Fruit fly (Drosophila melanogaster) whole organism, wandering third instar larva: ENCODE results near the gene Miga.

ENCODE experiments used
- Abd-B ChIP-seq: fragments of >200 bp; optimal IDR thresholded peaks from 2 replicates; lab custom pipeline; 2017; ENCODE audit warnings: missing biosample characterization, missing genetic modification characterization
- CG32264 ChIP-seq: fragments of 200-800 bp; sonication (Bioruptor generic); optimal IDR thresholded peaks from 2 replicates; lab custom pipeline; 2016; ENCODE audit warnings: missing biosample characterization, missing genetic modification characterization
- CG9705 ChIP-seq: fragments of 200-800 bp; sonication (Bioruptor generic); optimal IDR thresholded peaks from 2 replicates; lab custom pipeline; 2018; ENCODE audit warnings: missing biosample characterization, mild to moderate bottlenecking, missing genetic modification characterization
- CrebA ChIP-seq: fragments of 200-800 bp; sonication (Bioruptor generic); optimal IDR thresholded peaks from 2 replicates; lab custom pipeline; 2016; ENCODE audit warnings: missing biosample characterization, mild to moderate bottlenecking, missing genetic modification characterization, borderline replicate concordance
- Dif ChIP-seq: fragments of 200-275, 200-300 bp; sonication (Bioruptor generic); optimal IDR thresholded peaks from 2 replicates; lab custom pipeline; 2018; ENCODE audit warnings: missing biosample characterization, missing genetic modification characterization; ENCODE audit not compliant: partially characterized antibody
- GATAd ChIP-seq: sonication (Bioruptor generic); optimal IDR thresholded peaks from 2 replicates; lab custom pipeline; 2016; ENCODE audit warnings: missing biosample characterization, missing genetic modification characterization
- HLH106 ChIP-seq: fragments of 200-800 bp; optimal IDR thresholded peaks from 3 replicates; lab custom pipeline; 2019; ENCODE audit warnings: missing biosample characterization, mild to moderate bottlenecking, missing genetic modification characterization, moderate library complexity
- Hnf4 ChIP-seq: fragments of 200-800 bp; sonication (Bioruptor generic); optimal IDR thresholded peaks from 2 replicates; lab custom pipeline; 2016; ENCODE audit warnings: missing biosample characterization, mild to moderate bottlenecking, missing genetic modification characterization
- Hr78 ChIP-seq: fragments of >200 bp; optimal IDR thresholded peaks from 2 replicates; lab custom pipeline; 2017; ENCODE audit warnings: missing biosample characterization, missing genetic modification characterization
- Hr83 ChIP-seq: fragments of 200-300 bp; sonication (Bioruptor generic); optimal IDR thresholded peaks from 2 replicates; lab custom pipeline; 2016; ENCODE audit warnings: missing biosample characterization, mild to moderate bottlenecking, missing genetic modification characterization, moderate library complexity; ENCODE audit not compliant: poor library complexity, severe bottlenecking
- Jra ChIP-seq: sonication (Bioruptor generic); optimal IDR thresholded peaks from 2 replicates; lab custom pipeline; 2016; ENCODE audit warnings: missing biosample characterization, missing genetic modification characterization
- Mio ChIP-seq: sonication (Bioruptor generic); optimal IDR thresholded peaks from 2 replicates; lab custom pipeline; 2016; ENCODE audit warnings: missing biosample characterization, missing genetic modification characterization
- Myc ChIP-seq: fragments of >200 bp; optimal IDR thresholded peaks from 2 replicates; lab custom pipeline; 2017
- N ChIP-seq: fragments of >200 bp; optimal IDR thresholded peaks from 2 replicates; lab custom pipeline; 2018; ENCODE audit warnings: missing biosample characterization, missing external identifiers, missing genetic modification characterization
- OdsH ChIP-seq: fragments of 200-800 bp; sonication (Bioruptor generic); optimal IDR thresholded peaks from 2 replicates; lab custom pipeline; 2016; ENCODE audit warnings: missing biosample characterization, mild to moderate bottlenecking, missing genetic modification characterization
- Rel ChIP-seq, 2 experiments: fragments of 200-800 bp; sonication (Bioruptor generic) in 1 of 2; optimal IDR thresholded peaks; 2 replicates in 1 of 2; 3 replicates in 1 of 2; lab custom pipeline; 2016 to 2019; ENCODE audit warnings: mild to moderate bottlenecking in 2 of 2, missing biosample characterization in 2 of 2, missing genetic modification characterization in 2 of 2, moderate library complexity in 1 of 2
- Sp1 ChIP-seq: fragments of 200-800 bp; sonication (Bioruptor generic); optimal IDR thresholded peaks from 3 replicates; lab custom pipeline; 2019; ENCODE audit warnings: missing biosample characterization, mild to moderate bottlenecking, missing genetic modification characterization, moderate library complexity
- Vsx2 ChIP-seq: fragments of 200-300, 225-300 bp; sonication (Bioruptor generic); optimal IDR thresholded peaks from 2 replicates; lab custom pipeline; 2018; ENCODE audit warnings: missing biosample characterization, missing genetic modification characterization; ENCODE audit not compliant: partially characterized antibody
- br ChIP-seq: fragments of 200-800 bp; sonication (Bioruptor generic); optimal IDR thresholded peaks from 2 replicates; lab custom pipeline; 2016; ENCODE audit warnings: missing biosample characterization, missing genetic modification characterization
- brk ChIP-seq: fragments of 200-800 bp; sonication (Bioruptor generic); optimal IDR thresholded peaks from 2 replicates; lab custom pipeline; 2016; ENCODE audit warnings: missing biosample characterization, mild to moderate bottlenecking, missing genetic modification characterization
- dl ChIP-seq, 2 experiments: fragments of 175-275, 200-275 bp in 1 of 2; fragments of 200-275 bp in 1 of 2; sonication (Bioruptor generic); optimal IDR thresholded peaks; lab custom pipeline; 2018; ENCODE audit warnings: mild to moderate bottlenecking in 2 of 2, missing biosample characterization in 2 of 2, missing genetic modification characterization in 2 of 2, moderate library complexity in 2 of 2; ENCODE audit not compliant: partially characterized antibody in 2 of 2, insufficient read depth in 1 of 2
- dmrt93B ChIP-seq: fragments of 200-800 bp; sonication (Bioruptor generic); optimal IDR thresholded peaks from 2 replicates; lab custom pipeline; 2018; ENCODE audit warnings: missing biosample characterization, mild to moderate bottlenecking, missing genetic modification characterization
- dsf ChIP-seq: sonication (Bioruptor generic); optimal IDR thresholded peaks from 2 replicates; lab custom pipeline; 2016; ENCODE audit warnings: missing biosample characterization, missing genetic modification characterization, borderline replicate concordance
- ey ChIP-seq: fragments of 200-800 bp; sonication (Bioruptor generic); optimal IDR thresholded peaks from 2 replicates; lab custom pipeline; 2016; ENCODE audit warnings: missing biosample characterization, missing genetic modification characterization
- foxo ChIP-seq, 2 experiments: fragments of 200-800 bp; sonication (Bioruptor generic); optimal IDR thresholded peaks; 2 replicates in 1 of 2; 3 replicates in 1 of 2; lab custom pipeline; 2016 to 2017; ENCODE audit warnings: missing biosample characterization in 2 of 2, missing genetic modification characterization in 2 of 2
- fru ChIP-seq: fragments of 200-800 bp; sonication (Bioruptor generic); optimal IDR thresholded peaks from 3 replicates; lab custom pipeline; 2016; ENCODE audit warnings: missing biosample characterization, mild to moderate bottlenecking, missing genetic modification characterization
- h ChIP-seq: fragments of 200-800 bp; sonication (Bioruptor generic); optimal IDR thresholded peaks from 3 replicates; lab custom pipeline; 2016; ENCODE audit warnings: missing biosample characterization, mild to moderate bottlenecking, missing genetic modification characterization
- jim ChIP-seq: fragments of 175-275, 200-325 bp; sonication (Bioruptor generic); optimal IDR thresholded peaks from 2 replicates; lab custom pipeline; 2016; ENCODE audit warnings: missing biosample characterization, mild to moderate bottlenecking, missing genetic modification characterization
- lola ChIP-seq: fragments of >200 bp; optimal IDR thresholded peaks from 2 replicates; lab custom pipeline; 2017; ENCODE audit warnings: missing biosample characterization, missing genetic modification characterization
- pan ChIP-seq: fragments of >200 bp; optimal IDR thresholded peaks from 2 replicates; lab custom pipeline; 2017
- psq ChIP-seq: fragments of 200-800 bp; sonication (Bioruptor generic); optimal IDR thresholded peaks from 3 replicates; lab custom pipeline; 2017; ENCODE audit warnings: missing biosample characterization, mild to moderate bottlenecking, missing genetic modification characterization, moderate library complexity
- rgr ChIP-seq: fragments of 200-800 bp; sonication (Bioruptor generic); optimal IDR thresholded peaks from 3 replicates; lab custom pipeline; 2016; ENCODE audit warnings: missing biosample characterization, mild to moderate bottlenecking, missing genetic modification characterization
- sage ChIP-seq: fragments of 200-800 bp; sonication (Bioruptor generic); optimal IDR thresholded peaks from 2 replicates; lab custom pipeline; 2016; ENCODE audit warnings: missing biosample characterization, mild to moderate bottlenecking, missing genetic modification characterization
- sv ChIP-seq: fragments of 200-800 bp; sonication (Bioruptor generic); optimal IDR thresholded peaks from 3 replicates; lab custom pipeline; 2016; ENCODE audit warnings: missing biosample characterization, missing genetic modification characterization

Miga gene

dm6 chrX:8413513-8414113 is 24.0 kb downstream of the Miga start:
- TF ChIP-seq lola (GFP tag; lab: Kevin White, UChicago) (no peak), sv (GFP tag; lab: Kevin White, UChicago) (no peak), OdsH (GFP tag; lab: Kevin White, UChicago) (no peak), br (GFP tag; lab: Kevin White, UChicago) (no peak), ey (GFP tag; lab: Kevin White, UChicago) (no peak), Myc (lab: Kevin White, UChicago) (no peak), dl (GFP tag; optimal IDR thresholded peaks at IDR 0.05; lab: Kevin White, UChicago; ENCODE audit: insufficient read depth in 1 of 2, partially characterized antibody in 2 of 2) (no peak), Mio (GFP tag; lab: Kevin White, UChicago) (no peak), CrebA (GFP tag; lab: Kevin White, UChicago) (no peak), jim (GFP tag; lab: Kevin White, UChicago) (no peak), Vsx2 (GFP tag; lab: Kevin White, UChicago) (no peak), Rel (GFP tag; optimal IDR thresholded peaks at IDR 0.05; lab: Kevin White, UChicago) (no peak), Rel (tag; optimal IDR thresholded peaks at IDR 0.05; lab: Kevin White, UChicago) (peak; percentile 60), foxo (GFP tag; optimal IDR thresholded peaks at IDR 0.05; lab: Kevin White, UChicago) (no peak), fru (GFP tag; lab: Kevin White, UChicago) (peak; percentile 60), rgr (GFP tag; lab: Kevin White, UChicago) (no peak)
- TF ChIP-seq, all 38 proteins: peak for 2

- TF ChIP-seq CrebA (GFP tag; lab: Kevin White, UChicago) = no peak
- no peak for TF ChIP-seq h
- no peak for TF ChIP-seq dmrt93B
- no peak for TF ChIP-seq lola (GFP tag; lab: Kevin White, UChicago)
- TF ChIP-seq Myc (lab: Kevin White, UChicago) = no peak
- TF ChIP-seq dl (GFP tag; optimal IDR thresholded peaks at IDR 0.05; lab: Kevin White, UChicago; ENCODE audit: insufficient read depth in 1 of 2, partially characterized antibody in 2 of 2) = no peak
- no peak for TF ChIP-seq sv (GFP tag; lab: Kevin White, UChicago)
- peak; percentile 18 for TF ChIP-seq N (GFP tag; lab: Kevin White, UChicago)
- TF ChIP-seq Vsx2 (GFP tag; lab: Kevin White, UChicago) = no peak
Observed at dm6 chrX:8412197-8413160, 25.1 kb downstream of the Miga start.

DNA sequence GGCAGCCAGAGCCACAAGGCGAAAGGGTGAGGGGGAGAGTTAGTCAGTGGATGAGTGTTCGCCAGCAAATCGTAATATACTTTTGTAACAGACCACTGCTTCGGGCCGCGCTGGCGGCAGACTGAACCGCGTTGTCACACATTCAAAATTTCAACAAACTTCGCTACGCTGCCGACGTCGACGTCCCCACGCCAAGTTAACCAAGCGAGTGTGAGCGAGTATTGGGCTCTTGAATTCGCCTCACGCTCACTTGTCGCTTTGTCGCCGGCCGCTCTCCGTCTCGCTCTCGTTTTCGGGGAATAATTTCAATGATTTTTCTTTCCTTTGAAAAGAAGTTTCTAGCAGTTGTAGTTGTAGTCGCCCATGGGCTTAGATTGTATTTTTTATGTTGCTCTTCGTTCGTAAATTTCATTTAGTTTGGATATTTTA is 26.1 kb downstream of the Miga start, which contains the start of gene lawc:
Gene lawc, minus strand, starts transcription at position 127 of the 429 bp plus-strand sequence.
- TF ChIP-seq CG9705 (GFP tag; lab: Kevin White, UChicago) (no peak), rgr (GFP tag; lab: Kevin White, UChicago) (peak; percentile 70), GATAd (GFP tag; lab: Kevin White, UChicago) (no peak), pan (no peak), Hr83 (no peak), fru (GFP tag; lab: Kevin White, UChicago) (peak; percentile 63), sage (GFP tag; lab: Kevin White, UChicago) (peak; percentile 82), Abd-B (GFP tag; lab: Kevin White, UChicago) (no peak), dl (GFP tag; optimal IDR thresholded peaks at IDR 0.05; lab: Kevin White, UChicago; ENCODE audit: insufficient read depth in 1 of 2, partially characterized antibody in 2 of 2) (peak; percentile 49 to 52), brk (GFP tag; lab: Kevin White, UChicago) (peak; percentile 76), Jra (GFP tag; lab: Kevin White, UChicago) (peak; percentile 61), HLH106 (tag; lab: Kevin White, UChicago) (no peak), CG32264 (GFP tag; lab: Kevin White, UChicago) (peak; percentile 4), dsf (GFP tag; lab: Kevin White, UChicago) (no peak), OdsH (GFP tag; lab: Kevin White, UChicago) (peak; percentile 6), Dif (peak; percentile 72), h (peak; percentile 63), Sp1 (peak; percentile 74), Hnf4 (GFP tag; lab: Kevin White, UChicago) (peak; percentile 9), CrebA (GFP tag; lab: Kevin White, UChicago) (peak; percentile 66), br (GFP tag; lab: Kevin White, UChicago) (peak; percentile 27), Mio (GFP tag; lab: Kevin White, UChicago) (no peak), psq (GFP tag; lab: Kevin White, UChicago) (peak; percentile 47), foxo (GFP tag; optimal IDR thresholded peaks at IDR 0.05; lab: Kevin White, UChicago) (peak in 1 of 2 experiments; percentile 30), ey (GFP tag; lab: Kevin White, UChicago) (peak; percentile 15), Rel (GFP tag; optimal IDR thresholded peaks at IDR 0.05; lab: Kevin White, UChicago) (peak; percentile 86), Rel (tag; optimal IDR thresholded peaks at IDR 0.05; lab: Kevin White, UChicago) (peak; percentile 65), Vsx2 (GFP tag; lab: Kevin White, UChicago) (peak; percentile 73), Hr78 (no peak)
- TF ChIP-seq, all 38 proteins: peak for 19
